Worm (Caenorhabditis elegans): ENCODE data around the gene F13A2.4.

Gene F13A2.4

ce11 chrV:4372986-4373385, 27.0 kb downstream of the F13A2.4 start:
- no peak for TF ChIP-seq nhr-25 (tag; optimal IDR thresholded peaks at IDR 0.05; ENCODE audit: borderline replicate concordance, insufficient read depth)
- TF ChIP-seq skn-1 (tag; optimal IDR thresholded peaks at IDR 0.05) = no peak
- no peak for TF ChIP-seq lin-1 (GFP tag; IDR thresholded peaks at IDR 0.05)
- peak; percentile 88 for TF ChIP-seq set-16 (GFP tag; IDR thresholded peaks at IDR 0.05)
- TF ChIP-seq unc-130 (GFP tag; optimal IDR thresholded peaks at IDR 0.05) = no peak

- TF ChIP-seq daf-8 (GFP tag; IDR thresholded peaks at IDR 0.05) = no peak
- TF ChIP-seq ces-1 (GFP tag; optimal IDR thresholded peaks at IDR 0.05) = no peak
- TF ChIP-seq jun-1 (tag; optimal IDR thresholded peaks at IDR 0.05) = no peak
- no peak for TF ChIP-seq nhr-102 (tag; optimal IDR thresholded peaks at IDR 0.05)
- TF ChIP-seq mep-1 (tag; optimal IDR thresholded peaks at IDR 0.05) = no peak
- TF ChIP-seq pha-4 (GFP tag; IDR thresholded peaks at IDR 0.05) = 0 out of 2 replicates have a peak, but pooled peaks have one; percentile 26
- TF ChIP-seq pha-4 (tag; optimal IDR thresholded peaks at IDR 0.05) = no peak
- TF ChIP-seq R02D3.7 (tag; optimal IDR thresholded peaks at IDR 0.05) = no peak
- peak in 1 of 2 experiments; percentile 8 for TF ChIP-seq mdl-1 (tag; optimal IDR thresholded peaks at IDR 0.05)
- no peak for TF ChIP-seq ztf-11 (tag; optimal IDR thresholded peaks at IDR 0.05)
- TF ChIP-seq gei-8 (GFP tag; optimal IDR thresholded peaks at IDR 0.05) = no peak
- TF ChIP-seq unc-130 (GFP tag; optimal IDR thresholded peaks at IDR 0.05) = no peak
- no peak for TF ChIP-seq F37D6.2 (tag; optimal IDR thresholded peaks at IDR 0.05)
- TF ChIP-seq lin-15B (tag; optimal IDR thresholded peaks at IDR 0.05) = no peak
- no peak for TF ChIP-seq unc-62 (GFP tag; optimal IDR thresholded peaks at IDR 0.05 in 1 of 2)
- TF ChIP-seq unc-62 (tag; optimal IDR thresholded peaks at IDR 0.05) = no peak
- no peak for TF ChIP-seq sdz-12 (GFP tag; optimal IDR thresholded peaks at IDR 0.05)
- peak; percentile 80 for TF ChIP-seq Y48G9A.11 (GFP tag; IDR thresholded peaks at IDR 0.05)
- no peak for TF ChIP-seq mxl-3 (GFP tag; optimal IDR thresholded peaks at IDR 0.05)
- no peak for TF ChIP-seq F49E8.2 (tag; optimal IDR thresholded peaks at IDR 0.05; ENCODE audit: borderline replicate concordance)
- no peak for TF ChIP-seq attf-4 (tag; optimal IDR thresholded peaks at IDR 0.05)
- TF ChIP-seq hif-1 (tag; optimal IDR thresholded peaks at IDR 0.05) = peak in 1 of 2 experiments; percentile 21
- TF ChIP-seq nhr-25 (tag; optimal IDR thresholded peaks at IDR 0.05; ENCODE audit: borderline replicate concordance, insufficient read depth) = peak; percentile 5
- TF ChIP-seq lim-7 (GFP tag; IDR thresholded peaks at IDR 0.05) = no peak
- no peak for TF ChIP-seq skn-1 (tag; optimal IDR thresholded peaks at IDR 0.05)
- no peak for TF ChIP-seq ama-1 (optimal IDR thresholded peaks at IDR 0.05)
- TF ChIP-seq dve-1 (tag; optimal IDR thresholded peaks at IDR 0.05; ENCODE audit: insufficient read depth) = peak; percentile 51
- no peak for TF ChIP-seq spr-3 (GFP tag; optimal IDR thresholded peaks at IDR 0.05)
- peak; percentile 53 for TF ChIP-seq hmg-1.1 (GFP tag; IDR thresholded peaks at IDR 0.05)
- no peak for TF ChIP-seq nhr-10 (tag; optimal IDR thresholded peaks at IDR 0.05)
- TF ChIP-seq unc-39 (tag; optimal IDR thresholded peaks at IDR 0.05) = no peak
- no peak for TF ChIP-seq nhr-28 (tag; optimal IDR thresholded peaks at IDR 0.05)
- no peak for TF ChIP-seq ceh-20 (GFP tag; IDR thresholded peaks at IDR 0.05)
- TF ChIP-seq F26F4.8 (GFP tag; conservative IDR thresholded peaks at IDR 0.05) = no peak
- TF ChIP-seq nhr-6 (tag; optimal IDR thresholded peaks at IDR 0.05) = no peak
- no peak for TF ChIP-seq fos-1 (tag; optimal IDR thresholded peaks at IDR 0.05)
- TF ChIP-seq php-3 (GFP tag; IDR thresholded peaks at IDR 0.05) = no peak
- TF ChIP-seq zfp-3 (GFP tag; conservative IDR thresholded peaks at IDR 0.05) = no peak
- TF ChIP-seq daf-16 (GFP tag; optimal IDR thresholded peaks at IDR 0.05) = no peak
- TF ChIP-seq daf-16 (tag; optimal IDR thresholded peaks at IDR 0.05) = no peak
- no peak for TF ChIP-seq nhr-76 (tag; optimal IDR thresholded peaks at IDR 0.05)
- no peak for TF ChIP-seq madf-5 (GFP tag; IDR thresholded peaks at IDR 0.05)
- no peak for TF ChIP-seq tra-1 (GFP tag; IDR thresholded peaks at IDR 0.05)
- TF ChIP-seq zfp-2 (tag; optimal IDR thresholded peaks at IDR 0.05) = no peak
- TF ChIP-seq nhr-48 (tag; optimal IDR thresholded peaks at IDR 0.05) = no peak
- no peak for TF ChIP-seq dmd-6 (GFP tag; IDR thresholded peaks at IDR 0.05)
- TF ChIP-seq ceh-82 (tag; optimal IDR thresholded peaks at IDR 0.05) = no peak
- TF ChIP-seq ceh-44 (GFP tag; IDR thresholded peaks at IDR 0.05) = no peak
Measured at ce11 chrV:4371309-4371933, 28.6 kb downstream of the F13A2.4 start, which contains the start of the genes gmpr-1 and fipp-1. TSS of gene gmpr-1 (minus strand) at chrV:4371383. TSS of gene fipp-1 (plus strand) at chrV:4371807.
